ENCODE assay signal across 1 worm cellular context in the genomic region with DNA sequence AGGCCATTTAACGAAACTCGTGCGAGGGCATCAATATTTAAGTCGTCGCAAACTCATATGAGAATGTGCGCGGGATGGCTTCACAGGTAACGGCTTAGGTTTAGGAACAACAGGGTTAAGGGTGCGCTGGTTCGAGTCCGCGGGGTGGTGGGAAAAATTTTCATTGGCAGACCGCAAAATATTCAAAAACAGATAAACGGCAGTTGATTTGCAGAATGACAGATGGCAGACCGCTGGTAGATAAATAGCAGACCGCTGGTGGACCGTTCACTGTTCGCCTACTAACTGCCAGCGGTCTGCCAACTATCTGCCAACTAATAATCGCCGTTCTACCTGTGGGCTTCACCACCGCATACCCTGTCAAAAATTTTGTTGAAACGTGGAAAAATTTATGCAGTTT.
TF ChIP-seq lines count a peak whose summit lies in the region.

No protein-coding gene starts in this region.

TF ChIP-seq in whole organism, L4 larva, 104 proteins besides CTCF, POLR2A, EP300 and RAD21 (continued from another document):
- no peak for TF ChIP-seq ceh-44 (GFP tag; IDR thresholded peaks at IDR 0.05; lab: Robert Waterston, UW)
- no peak for TF ChIP-seq Y5F2A.4 (GFP tag; optimal IDR thresholded peaks at IDR 0.05; lab: Kevin White, UChicago)
- no peak for TF ChIP-seq F10B5.3 (tag; optimal IDR thresholded peaks at IDR 0.05; lab: Kevin White, UChicago)
- TF ChIP-seq lin-38 (GFP tag; IDR thresholded peaks at IDR 0.05; lab: Robert Waterston, UW) = no peak
- no peak for TF ChIP-seq nhr-48 (tag; optimal IDR thresholded peaks at IDR 0.05; lab: Kevin White, UChicago)
- TF ChIP-seq D1046.2 (GFP tag; IDR thresholded peaks at IDR 0.05; lab: Robert Waterston, UW) = peak; percentile 88; the same call in 1 of the 2 replicates
- TF ChIP-seq nhr-41 (GFP tag; IDR thresholded peaks at IDR 0.05; lab: Robert Waterston, UW) = 0 out of 2 replicates have a peak, but pooled peaks have one; percentile 9
- TF ChIP-seq zip-11 (GFP tag; IDR thresholded peaks at IDR 0.05; lab: Robert Waterston, UW) = no peak
- TF ChIP-seq lsy-2 (tag; optimal IDR thresholded peaks at IDR 0.05; lab: Kevin White, UChicago) = no peak
- peak in 1 of 2 experiments; percentile 19 for TF ChIP-seq daf-16 (GFP tag; optimal IDR thresholded peaks at IDR 0.05; lab: Kevin White, UChicago)
- TF ChIP-seq daf-16 (tag; optimal IDR thresholded peaks at IDR 0.05; lab: Kevin White, UChicago) = peak; percentile 17
- TF ChIP-seq arid-1 (GFP tag; conservative IDR thresholded peaks at IDR 0.05; lab: Robert Waterston, UW) = no peak
- TF ChIP-seq ceh-20 (GFP tag; IDR thresholded peaks at IDR 0.05; lab: Robert Waterston, UW) = no peak
- no peak for TF ChIP-seq lim-7 (GFP tag; IDR thresholded peaks at IDR 0.05; lab: Robert Waterston, UW)
- TF ChIP-seq vab-7 (GFP tag; IDR thresholded peaks at IDR 0.05; lab: Robert Waterston, UW) = no peak
TF ChIP-seq in whole organism, L4 larva: peak in this region for 13.
